Worm (Caenorhabditis elegans) whole organism, L4 larva: ENCODE data around the gene pap-2.

ENCODE experiments used
- F26F4.8 ChIP-seq: fragments of 200-800 bp; sonication (Bioruptor generic); conservative IDR thresholded peaks from 2 replicates; pipeline ENCODE4 v1.3.6; 2022; ENCODE audit warnings: missing genetic modification characterization, missing compliant biosample characterization
- F37D6.2 ChIP-seq: sonication (generic microtip); optimal IDR thresholded peaks from 2 replicates; lab custom pipeline; 2016; ENCODE audit warnings: mild to moderate bottlenecking, missing genetic modification characterization, missing compliant biosample characterization
- F49E8.2 ChIP-seq: sonication (generic microtip); optimal IDR thresholded peaks from 2 replicates; lab custom pipeline; 2016; ENCODE audit warnings: missing compliant biosample characterization, mild to moderate bottlenecking, missing genetic modification characterization, borderline replicate concordance
- T20F7.1 ChIP-seq: fragments of 200-800 bp; sonication (Bioruptor generic); optimal IDR thresholded peaks from 2 replicates; lab custom pipeline; 2018; ENCODE audit warnings: mild to moderate bottlenecking, missing genetic modification characterization, missing compliant biosample characterization
- T26A8.4 ChIP-seq: fragments of 200-800 bp; sonication (Bioruptor generic); IDR thresholded peaks from 2 replicates; pipeline ENCODE4 v1.3.6; 2022; ENCODE audit warnings: missing genetic modification characterization, missing compliant biosample characterization
- Y105C5A.15 ChIP-seq: fragments of 200-800 bp; sonication (Bioruptor generic); IDR thresholded peaks from 2 replicates; pipeline ENCODE4 v1.3.6; 2022; ENCODE audit warnings: missing genetic modification characterization, missing compliant biosample characterization
- ZK546.5 ChIP-seq, 2 experiments: sonication (generic microtip); optimal IDR thresholded peaks; 2 replicates each; lab custom pipeline; 2017; ENCODE audit warnings: missing biosample characterization in 2 of 2, missing genetic modification characterization in 2 of 2
- aha-1 ChIP-seq: fragments of 150-350 bp; peaks from one replicate; lab custom pipeline; 2014; ENCODE audit warnings: missing biosample characterization, missing genetic modification characterization
- aly-2 ChIP-seq: sonication (generic microtip); optimal IDR thresholded peaks from 2 replicates; lab custom pipeline; 2018; ENCODE audit warnings: missing biosample characterization, missing genetic modification characterization
- ama-1 ChIP-seq: fragments of 150-350 bp; optimal IDR thresholded peaks from 2 replicates; lab custom pipeline; 2014; ENCODE audit warnings: inconsistent platforms, mixed read lengths
- arid-1 ChIP-seq: fragments of 200-800 bp; sonication (Bioruptor generic); conservative IDR thresholded peaks from 2 replicates; pipeline ENCODE4 v1.3.6; 2022; ENCODE audit warnings: missing genetic modification reagents, missing genetic modification characterization, missing compliant biosample characterization
- ceh-28 ChIP-seq: fragments of 150-350 bp; optimal IDR thresholded peaks from 2 replicates; lab custom pipeline; 2014; ENCODE audit warnings: missing biosample characterization, missing genetic modification reagents, missing genetic modification characterization
- ctbp-1 ChIP-seq: fragments of 200-800 bp; sonication (Bioruptor generic); IDR thresholded peaks from 2 replicates; pipeline ENCODE4 v1.3.6; 2022; ENCODE audit warnings: missing genetic modification reagents, missing genetic modification characterization, missing compliant biosample characterization
- daf-12 ChIP-seq: fragments of 150-350 bp; optimal IDR thresholded peaks from 2 replicates; lab custom pipeline; 2014; ENCODE audit warnings: missing biosample characterization, missing genetic modification reagents, missing genetic modification characterization
- daf-16 ChIP-seq, 3 experiments: sonication (generic microtip); optimal IDR thresholded peaks; 2 replicates each; lab custom pipeline; 2016 to 2017; ENCODE audit warnings: missing genetic modification characterization in 3 of 3, missing genetic modification reagents in 3 of 3, mild to moderate bottlenecking in 2 of 3, missing compliant biosample characterization in 2 of 3, missing biosample characterization in 1 of 3, moderate library complexity in 1 of 3
- daf-19 ChIP-seq: fragments of 200-800 bp; sonication (Bioruptor generic); conservative IDR thresholded peaks from 2 replicates; pipeline ENCODE4 v1.3.6; 2022; ENCODE audit warnings: missing genetic modification characterization, missing compliant biosample characterization
- daf-8 ChIP-seq: fragments of 200-800 bp; sonication (Bioruptor generic); IDR thresholded peaks from 2 replicates; pipeline ENCODE4 v1.3.6; 2022; ENCODE audit warnings: missing genetic modification characterization, missing compliant biosample characterization
- dmd-6 ChIP-seq: fragments of 200-800 bp; sonication (Bioruptor generic); IDR thresholded peaks from 2 replicates; pipeline ENCODE4 v1.3.6; 2022; ENCODE audit warnings: missing genetic modification reagents, missing genetic modification characterization, missing compliant biosample characterization
- dmd-9 ChIP-seq: fragments of 200-800 bp; sonication (Bioruptor generic); IDR thresholded peaks from 2 replicates; pipeline ENCODE4 v1.3.6; 2022; ENCODE audit warnings: missing genetic modification reagents, missing genetic modification characterization, missing compliant biosample characterization
- duxl-1 ChIP-seq: sonication (generic microtip); optimal IDR thresholded peaks from 2 replicates; lab custom pipeline; 2016; ENCODE audit warnings: mild to moderate bottlenecking, missing genetic modification characterization, moderate library complexity, missing compliant biosample characterization; ENCODE audit not compliant: poor library complexity
- dve-1 ChIP-seq: sonication (generic microtip); optimal IDR thresholded peaks from 2 replicates; lab custom pipeline; 2017; ENCODE audit warnings: antibody characterized with exemption, mild to moderate bottlenecking, missing genetic modification characterization, missing compliant biosample characterization; ENCODE audit not compliant: insufficient read depth
- gei-8 ChIP-seq: fragments of 200-800 bp; sonication (Bioruptor generic); optimal IDR thresholded peaks from 2 replicates; lab custom pipeline; 2018; ENCODE audit warnings: mild to moderate bottlenecking, missing genetic modification characterization, missing compliant biosample characterization
- hif-1 ChIP-seq, 2 experiments: sonication (generic microtip); optimal IDR thresholded peaks; 2 replicates each; lab custom pipeline; 2016 to 2017; ENCODE audit warnings: missing compliant biosample characterization in 2 of 2, missing genetic modification characterization in 2 of 2, missing genetic modification reagents in 2 of 2, missing genotype in 2 of 2, mild to moderate bottlenecking in 1 of 2
- hlh-11 ChIP-seq: fragments of 200-800 bp; sonication (Bioruptor generic); optimal IDR thresholded peaks from 2 replicates; lab custom pipeline; 2018; ENCODE audit warnings: mild to moderate bottlenecking, missing genetic modification characterization, missing compliant biosample characterization
- hlh-30 ChIP-seq: sonication (generic microtip); optimal IDR thresholded peaks from 2 replicates; lab custom pipeline; 2017; ENCODE audit warnings: antibody characterized with exemption, mild to moderate bottlenecking, missing genetic modification characterization, missing compliant biosample characterization; ENCODE audit not compliant: insufficient read depth
- lim-7 ChIP-seq: fragments of 200-800 bp; sonication (Bioruptor generic); IDR thresholded peaks from 2 replicates; pipeline ENCODE4 v1.3.6; 2022; ENCODE audit warnings: missing genetic modification characterization, missing compliant biosample characterization
- lin-1 ChIP-seq: fragments of 200-800 bp; sonication (Bioruptor generic); IDR thresholded peaks from 2 replicates; pipeline ENCODE4 v1.3.6; 2022; ENCODE audit warnings: missing genetic modification reagents, missing genetic modification characterization, missing compliant biosample characterization
- lin-15B ChIP-seq: fragments of 150-350 bp; sonication (generic microtip); optimal IDR thresholded peaks from 3 replicates; lab custom pipeline; 2014; ENCODE audit warnings: missing biosample characterization, missing genetic modification characterization
- lin-29 ChIP-seq: fragments of 200-800 bp; sonication (Bioruptor generic); IDR thresholded peaks from 2 replicates; pipeline ENCODE4 v1.3.6; 2022; ENCODE audit warnings: missing genetic modification reagents, missing genetic modification characterization, missing compliant biosample characterization
- lin-39 ChIP-seq: fragments of 150-350 bp; optimal IDR thresholded peaks from 2 replicates; lab custom pipeline; 2014; ENCODE audit warnings: missing biosample characterization, missing genetic modification reagents, missing genetic modification characterization
- madf-9 ChIP-seq: fragments of 200-800 bp; sonication (Bioruptor generic); conservative IDR thresholded peaks from 2 replicates; pipeline ENCODE4 v1.3.6; 2022; ENCODE audit warnings: missing genetic modification reagents, missing genetic modification characterization, missing compliant biosample characterization
- mdl-1 ChIP-seq, 2 experiments: fragments of 150-350 bp in 1 of 2; sonication (generic microtip) in 1 of 2; optimal IDR thresholded peaks; 2 replicates each; lab custom pipeline; 2014 to 2017; ENCODE audit warnings: missing biosample characterization in 2 of 2, missing genetic modification characterization in 2 of 2
- mxl-3 ChIP-seq: fragments of 200-800 bp; sonication (Bioruptor generic); optimal IDR thresholded peaks from 2 replicates; lab custom pipeline; 2018; ENCODE audit warnings: mild to moderate bottlenecking, missing genetic modification characterization, missing compliant biosample characterization
- nhr-111 ChIP-seq: fragments of 200-800 bp; sonication (Bioruptor generic); optimal IDR thresholded peaks from 2 replicates; lab custom pipeline; 2018; ENCODE audit warnings: mild to moderate bottlenecking, missing genetic modification characterization, missing compliant biosample characterization
- nhr-237 ChIP-seq: sonication (generic microtip); optimal IDR thresholded peaks from 2 replicates; lab custom pipeline; 2017; ENCODE audit warnings: missing biosample characterization, missing genetic modification characterization
- nhr-42 ChIP-seq: fragments of 200-800 bp; sonication (Bioruptor generic); IDR thresholded peaks from 2 replicates; pipeline ENCODE4 v1.3.6; 2022; ENCODE audit warnings: missing genetic modification characterization, missing compliant biosample characterization
- php-3 ChIP-seq: fragments of 200-800 bp; sonication (Bioruptor generic); IDR thresholded peaks from 2 replicates; pipeline ENCODE4 v1.3.6; 2022; ENCODE audit warnings: missing genetic modification reagents, missing genetic modification characterization, missing compliant biosample characterization
- rbr-2 ChIP-seq: sonication (generic microtip); optimal IDR thresholded peaks from 2 replicates; lab custom pipeline; 2016; ENCODE audit warnings: missing genotype, missing genetic modification characterization, missing compliant biosample characterization
- skn-1 ChIP-seq: fragments of 150-350 bp; optimal IDR thresholded peaks from 2 replicates; lab custom pipeline; 2014; ENCODE audit warnings: missing biosample characterization, missing genetic modification characterization
- snpc-4 ChIP-seq: fragments of 150-350 bp; optimal IDR thresholded peaks from 2 replicates; lab custom pipeline; 2014; ENCODE audit warnings: missing biosample characterization, missing genetic modification characterization
- spr-1 ChIP-seq: sonication (generic microtip); optimal IDR thresholded peaks from 2 replicates; lab custom pipeline; 2016; ENCODE audit warnings: mild to moderate bottlenecking, missing genetic modification characterization, missing compliant biosample characterization
- spr-3 ChIP-seq: fragments of 200-800 bp; sonication (Bioruptor generic); optimal IDR thresholded peaks from 2 replicates; lab custom pipeline; 2018; ENCODE audit warnings: mild to moderate bottlenecking, missing genetic modification characterization, missing compliant biosample characterization
- unc-62 ChIP-seq, 3 experiments: fragments of 150-350 bp in 1 of 3; sonication (generic microtip); optimal IDR thresholded peaks in 2 of 3; peaks in 1 of 3; 1 replicate in 1 of 3; 2 replicates in 2 of 3; lab custom pipeline; 2014 to 2017; ENCODE audit warnings: missing biosample characterization in 3 of 3, missing genetic modification characterization in 3 of 3, missing genetic modification reagents in 3 of 3, missing genotype in 1 of 3
- zfp-2 ChIP-seq: sonication (generic microtip); optimal IDR thresholded peaks from 2 replicates; lab custom pipeline; 2016; ENCODE audit warnings: mild to moderate bottlenecking, missing genetic modification characterization, missing compliant biosample characterization
- zip-2 ChIP-seq: fragments of 150-350 bp; optimal IDR thresholded peaks from 2 replicates; lab custom pipeline; 2014; ENCODE audit warnings: missing biosample characterization, missing genetic modification characterization
- ztf-7 ChIP-seq: fragments of 150-350 bp; optimal IDR thresholded peaks from 2 replicates; lab custom pipeline; 2014; ENCODE audit warnings: missing biosample characterization, missing genetic modification characterization

The pap-2 gene

ce11 chrII:9646928-9647838, 38.0 kb upstream of the pap-2 start, which contains the start of gene sqv-8 (continued):
- TF ChIP-seq T20F7.1, result peak; percentile 7
- no peak for TF ChIP-seq lin-39 (tag; lab: Kevin White, UChicago)
- TF ChIP-seq lin-29 (GFP tag; lab: Robert Waterston, UW), result no peak
- no peak for TF ChIP-seq madf-9 (GFP tag; lab: Robert Waterston, UW)
- TF ChIP-seq snpc-4 (tag; lab: Kevin White, UChicago), result no peak
- TF ChIP-seq mxl-3, result no peak
- TF ChIP-seq daf-16 (GFP tag; optimal IDR thresholded peaks at IDR 0.05; lab: Kevin White, UChicago), result no peak
- peak; percentile 33 for TF ChIP-seq daf-16 (tag; optimal IDR thresholded peaks at IDR 0.05; lab: Kevin White, UChicago)
- no peak for TF ChIP-seq lim-7
- TF ChIP-seq zip-2, result no peak
- TF ChIP-seq unc-62 (GFP tag; optimal IDR thresholded peaks at IDR 0.05 in 1 of 2; lab: Kevin White, UChicago), result peak in 1 of 2 experiments; percentile 84
- TF ChIP-seq unc-62 (tag; optimal IDR thresholded peaks at IDR 0.05; lab: Kevin White, UChicago), result no peak
- no peak for TF ChIP-seq duxl-1 (tag; lab: Kevin White, UChicago)
- TF ChIP-seq hlh-11 (tag; lab: Kevin White, UChicago), result peak; percentile 61
- TF ChIP-seq dmd-6, result peak; percentile 82
- no peak for TF ChIP-seq F26F4.8 (GFP tag; lab: Robert Waterston, UW)
- no peak for TF ChIP-seq arid-1 (GFP tag; lab: Robert Waterston, UW)
- TF ChIP-seq spr-3 (GFP tag; lab: Kevin White, UChicago), result no peak
- TF ChIP-seq dve-1 (tag; lab: Kevin White, UChicago), result peak; percentile 48
- no peak for TF ChIP-seq aly-2 (tag; lab: Kevin White, UChicago)
- TF ChIP-seq Y105C5A.15, result no peak
- TF ChIP-seq ZK546.5 (tag; optimal IDR thresholded peaks at IDR 0.05; lab: Kevin White, UChicago), result no peak

- peak; percentile 93 for TF ChIP-seq hlh-11 (tag; lab: Kevin White, UChicago)
- TF ChIP-seq ZK546.5 (tag; optimal IDR thresholded peaks at IDR 0.05; lab: Kevin White, UChicago), result no peak
- no peak for TF ChIP-seq daf-8 (GFP tag; lab: Robert Waterston, UW)
- TF ChIP-seq ctbp-1 (GFP tag; lab: Robert Waterston, UW), result 0 out of 2 replicates have a peak, but pooled peaks have one; percentile 30
- TF ChIP-seq aha-1 (tag; lab: Kevin White, UChicago), result no peak
- peak; percentile 40 for TF ChIP-seq ama-1 (lab: Kevin White, UChicago)
- no peak for TF ChIP-seq daf-16 (GFP tag; optimal IDR thresholded peaks at IDR 0.05; lab: Kevin White, UChicago)
- peak; percentile 46 for TF ChIP-seq daf-16 (tag; optimal IDR thresholded peaks at IDR 0.05; lab: Kevin White, UChicago)
- peak; percentile 87 for TF ChIP-seq hlh-30 (tag; lab: Kevin White, UChicago)
- TF ChIP-seq skn-1, result no peak
- no peak for TF ChIP-seq nhr-42 (GFP tag; lab: Robert Waterston, UW)
- no peak; the same call in 1 of the 2 replicates for TF ChIP-seq T26A8.4 (GFP tag; lab: Robert Waterston, UW)
- TF ChIP-seq mxl-3, result peak; percentile 86
- no peak for TF ChIP-seq lin-15B (tag; lab: Kevin White, UChicago)
- TF ChIP-seq nhr-111 (GFP tag; lab: Kevin White, UChicago), result no peak
- no peak for TF ChIP-seq dmd-9 (GFP tag; lab: Robert Waterston, UW)
- peak; percentile 19 for TF ChIP-seq spr-1
- TF ChIP-seq ceh-28 (tag; lab: Kevin White, UChicago), result peak; percentile 76
- peak; percentile 0 for TF ChIP-seq F37D6.2 (tag; lab: Kevin White, UChicago)
- peak in 1 of 2 experiments; percentile 53 for TF ChIP-seq hif-1 (tag; optimal IDR thresholded peaks at IDR 0.05; lab: Kevin White, UChicago)
- TF ChIP-seq dve-1 (tag; lab: Kevin White, UChicago), result peak; percentile 67
- no peak for TF ChIP-seq php-3 (GFP tag; lab: Robert Waterston, UW)
- TF ChIP-seq rbr-2 (tag; lab: Kevin White, UChicago), result peak; percentile 77
- no peak for TF ChIP-seq aly-2 (tag; lab: Kevin White, UChicago)
- TF ChIP-seq lin-1 (GFP tag; lab: Robert Waterston, UW), result no peak
- no peak for TF ChIP-seq nhr-237 (tag; lab: Kevin White, UChicago)
- TF ChIP-seq ztf-7, result peak; percentile 2
- no peak for TF ChIP-seq daf-12 (tag; lab: Kevin White, UChicago)
- no peak for TF ChIP-seq F49E8.2 (tag; lab: Kevin White, UChicago)
- TF ChIP-seq mdl-1 (tag; optimal IDR thresholded peaks at IDR 0.05; lab: Kevin White, UChicago), result peak in 1 of 2 experiments; percentile 74
- no peak for TF ChIP-seq zfp-2
- no peak for TF ChIP-seq gei-8 (GFP tag; lab: Kevin White, UChicago)
- TF ChIP-seq daf-19 (GFP tag; lab: Robert Waterston, UW), result no peak
Observed at ce11 chrII:9646122-9646555, 36.9 kb upstream of the pap-2 start.
